Worm (Caenorhabditis elegans) whole organism, L2 larva: ENCODE measurements around the gene srh-109.

Experiments used
- C34F6.9 ChIP-seq: fragments of 150-350 bp; optimal IDR thresholded peaks from 2 replicates; lab custom pipeline; 2014; ENCODE audit warnings: missing biosample characterization, missing genetic modification characterization
- R02D3.7 ChIP-seq: fragments of 150-350 bp; optimal IDR thresholded peaks from 2 replicates; lab custom pipeline; 2014; ENCODE audit warnings: missing biosample characterization, missing genetic modification characterization
- aly-2 ChIP-seq: fragments of 150-350 bp; optimal IDR thresholded peaks from 2 replicates; lab custom pipeline; 2014; ENCODE audit warnings: missing biosample characterization, missing genetic modification characterization
- elt-1 ChIP-seq: fragments of 150-350 bp; optimal IDR thresholded peaks from 2 replicates; lab custom pipeline; 2014; ENCODE audit warnings: missing biosample characterization, missing genetic modification characterization
- lin-11 ChIP-seq: fragments of 150-350 bp; sonication (generic microtip); optimal IDR thresholded peaks from 2 replicates; lab custom pipeline; 2014; ENCODE audit warnings: missing biosample characterization, missing genetic modification characterization, inconsistent platforms, mixed read lengths
- lin-39 ChIP-seq: fragments of 150-350 bp; optimal IDR thresholded peaks from 2 replicates; lab custom pipeline; 2014; ENCODE audit warnings: missing biosample characterization, missing genetic modification reagents, missing genetic modification characterization
- mab-5 ChIP-seq: fragments of 150-350 bp; optimal IDR thresholded peaks from 2 replicates; lab custom pipeline; 2014; ENCODE audit warnings: missing biosample characterization, missing genetic modification characterization
- mdl-1 ChIP-seq, 2 experiments: fragments of 150-350 bp in 1 of 2; sonication (generic microtip) in 1 of 2; optimal IDR thresholded peaks; 2 replicates each; lab custom pipeline; 2017; ENCODE audit warnings: missing biosample characterization in 2 of 2, missing genetic modification characterization in 2 of 2
- nhr-11 ChIP-seq: fragments of 150-350 bp; optimal IDR thresholded peaks from 2 replicates; lab custom pipeline; 2014; ENCODE audit warnings: missing biosample characterization, missing genetic modification characterization
- nhr-12 ChIP-seq: fragments of 150-350 bp; optimal IDR thresholded peaks from 2 replicates; lab custom pipeline; 2014; ENCODE audit warnings: missing biosample characterization, missing genetic modification characterization
- nhr-25 ChIP-seq: fragments of 150-350 bp; sonication (generic microtip); optimal IDR thresholded peaks from 3 replicates; lab custom pipeline; 2014; ENCODE audit warnings: missing biosample characterization, missing genetic modification characterization
- nhr-77 ChIP-seq: fragments of 150-350 bp; optimal IDR thresholded peaks from 2 replicates; lab custom pipeline; 2014; ENCODE audit warnings: missing biosample characterization, missing genetic modification characterization
- ztf-4 ChIP-seq: fragments of 150-350 bp; optimal IDR thresholded peaks from 2 replicates; lab custom pipeline; 2014; ENCODE audit warnings: missing biosample characterization, missing genetic modification characterization

- TF ChIP-seq aly-2 (tag; lab: Kevin White, UChicago) (no peak), nhr-25 (tag; lab: Kevin White, UChicago) (no peak), C34F6.9 (no peak), mdl-1 (tag; optimal IDR thresholded peaks at IDR 0.05; lab: Kevin White, UChicago) (no peak), nhr-12 (no peak), nhr-77 (tag; lab: Kevin White, UChicago) (no peak), nhr-11 (tag; lab: Kevin White, UChicago) (no peak), mab-5 (tag; lab: Kevin White, UChicago) (no peak), elt-1 (tag; lab: Kevin White, UChicago) (no peak), lin-39 (tag; lab: Kevin White, UChicago) (no peak), R02D3.7 (tag; lab: Kevin White, UChicago) (no peak), lin-11 (tag; lab: Kevin White, UChicago) (no peak), ztf-4 (tag; lab: Kevin White, UChicago) (no peak)
These were observed 13.8 kb downstream of the srh-109 start for ce11 chrV:17206469-17206868.
